Fruit fly (Drosophila melanogaster) whole organism, pupa: ENCODE results near the gene CG43367.

Source experiments
- CG15710 ChIP-seq: fragments of 200-800 bp; sonication (Bioruptor generic); optimal IDR thresholded peaks from 2 replicates; lab custom pipeline; 2018; ENCODE audit warnings: missing biosample characterization, mild to moderate bottlenecking, missing genetic modification characterization, moderate library complexity
- CG17806 ChIP-seq: fragments of 200-800 bp; sonication (Bioruptor generic); optimal IDR thresholded peaks from 2 replicates; lab custom pipeline; 2018; ENCODE audit warnings: missing biosample characterization, mild to moderate bottlenecking, missing genetic modification characterization, moderate library complexity
- Snoo ChIP-seq: fragments of 200-800 bp; sonication (Bioruptor generic); optimal IDR thresholded peaks from 3 replicates; lab custom pipeline; 2017; ENCODE audit warnings: missing biosample characterization, mild to moderate bottlenecking, missing genetic modification characterization, inconsistent platforms

DNA sequence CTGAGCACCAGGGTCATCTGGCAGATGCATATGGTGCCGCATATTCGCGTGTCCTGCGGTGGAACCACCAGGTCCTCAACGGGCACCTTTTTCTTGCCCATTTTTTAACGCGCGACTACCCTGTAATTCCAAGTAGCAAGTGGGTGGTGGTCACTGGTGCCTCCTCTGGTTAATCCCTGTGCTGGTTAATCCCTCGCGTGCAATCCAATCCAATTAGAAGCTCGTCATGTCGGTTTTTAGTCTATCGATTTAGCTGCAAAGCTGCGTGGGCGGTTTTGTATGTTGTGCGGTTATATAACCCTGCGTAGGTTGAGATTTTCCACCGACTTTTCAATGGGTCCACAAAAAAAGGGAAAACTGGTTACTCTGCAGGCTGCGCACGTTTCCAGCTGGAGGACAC, 9.2 kb upstream of the CG43367 start, which contains the start of gene Teh3:
- TF ChIP-seq CG15710 = no peak
- no peak for TF ChIP-seq CG17806 (tag; lab: Kevin White, UChicago)
- no peak for TF ChIP-seq Snoo (tag; lab: Kevin White, UChicago)
